Worm (Caenorhabditis elegans): ENCODE results near the gene nhr-247.

DNA sequence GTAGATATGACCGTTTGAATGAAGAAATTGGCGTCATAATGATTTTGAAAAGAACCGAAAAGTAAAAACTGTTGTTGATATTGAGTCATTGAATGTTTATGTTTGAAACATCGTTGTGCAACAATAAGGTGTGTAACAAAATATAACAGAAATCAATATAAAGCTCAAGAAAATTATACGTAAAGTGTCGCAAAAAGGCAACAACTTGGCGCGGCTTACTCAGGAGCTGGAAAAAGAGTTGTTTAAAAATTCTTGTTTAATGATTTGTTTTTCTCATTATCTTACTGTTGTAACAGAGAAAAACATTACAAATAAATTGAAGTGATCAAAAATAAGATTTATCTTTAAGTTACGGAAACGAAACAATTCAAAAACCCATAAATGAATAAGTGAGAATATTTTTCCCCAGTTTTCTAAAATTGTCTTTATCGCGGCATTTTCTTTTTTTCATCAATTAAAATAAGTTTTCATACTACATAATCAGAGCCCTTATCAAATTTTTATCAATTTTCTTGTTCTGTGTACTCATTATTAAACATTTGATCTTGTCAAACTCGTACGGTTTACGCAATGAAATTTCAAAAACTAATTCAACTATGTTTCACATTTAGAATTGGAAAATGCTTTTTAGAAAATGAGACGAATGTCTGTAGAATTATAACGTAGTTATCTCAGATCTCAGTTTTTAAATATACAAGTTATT lies 5.1 kb downstream of the nhr-247 start, which contains the start of gene ZK1037.6:
- no peak for TF ChIP-seq mdl-1 (tag; optimal IDR thresholded peaks at IDR 0.05)
- TF ChIP-seq nhr-6 (tag; optimal IDR thresholded peaks at IDR 0.05): no peak
- no peak for TF ChIP-seq skn-1 (tag; optimal IDR thresholded peaks at IDR 0.05)
- no peak for TF ChIP-seq lin-39 (tag; optimal IDR thresholded peaks at IDR 0.05)
- no peak for TF ChIP-seq F13H6.1 (tag; optimal IDR thresholded peaks at IDR 0.05)
- TF ChIP-seq zag-1 (tag; optimal IDR thresholded peaks at IDR 0.05): no peak
- no peak for TF ChIP-seq lin-13 (GFP tag; optimal IDR thresholded peaks at IDR 0.05)
